Fruit fly (Drosophila melanogaster) whole organism: ENCODE measurements around the gene O-fut2.

ENCODE experiments used
- CG8478 ChIP-seq: fragments of >200 bp; optimal IDR thresholded peaks from 2 replicates; lab custom pipeline; 2018; ENCODE audit warnings: inconsistent platforms
- EcR ChIP-seq, 2 experiments: fragments of >200 bp; optimal IDR thresholded peaks; 2 replicates each; lab custom pipeline; 2017; ENCODE audit warnings: missing biosample characterization in 2 of 2, missing genetic modification characterization in 2 of 2, missing genetic modification reagents in 2 of 2
- pan ChIP-seq: fragments of >200 bp; optimal IDR thresholded peaks from 2 replicates; lab custom pipeline; 2017

DNA sequence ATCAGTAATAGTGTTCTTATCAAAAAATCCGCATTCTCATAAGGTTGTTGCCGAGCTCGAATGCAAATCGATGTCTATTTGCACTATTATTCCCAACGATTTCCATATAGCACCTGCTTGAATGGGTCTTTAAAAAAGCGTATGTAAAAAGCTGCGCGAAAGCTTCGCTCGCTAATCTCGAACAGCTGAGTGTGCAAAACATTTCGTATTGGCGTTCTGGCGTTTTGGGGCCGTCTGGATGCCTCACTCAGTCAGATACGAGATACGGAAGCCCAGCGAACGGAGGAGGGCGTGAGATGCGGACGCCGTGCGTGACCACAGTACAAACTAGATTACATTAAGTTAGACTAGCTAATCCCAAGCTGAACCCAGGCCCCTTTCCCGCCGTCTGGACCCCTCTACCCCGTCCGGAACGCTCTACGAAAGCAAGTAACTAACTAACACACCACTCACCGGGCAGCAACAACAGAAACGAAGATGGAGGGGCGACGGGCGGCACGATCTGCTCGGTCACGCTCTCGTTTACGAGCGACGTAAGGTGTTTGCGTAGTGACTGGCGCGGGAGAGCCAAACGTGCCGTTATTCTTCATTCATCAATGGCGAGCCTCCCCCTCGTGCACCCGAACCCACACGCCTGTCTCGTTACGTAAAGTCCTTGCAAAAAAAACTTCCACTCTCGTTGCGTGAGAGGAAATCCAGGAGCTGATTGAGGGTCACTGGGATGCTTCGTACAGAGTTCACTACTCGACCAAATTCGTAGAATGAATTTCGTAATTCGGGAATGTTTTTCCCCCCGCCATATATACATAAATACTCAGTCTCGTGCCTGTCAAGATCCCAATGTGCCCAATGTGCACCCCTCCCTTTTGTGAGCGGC is 947 bp upstream of the O-fut2 start:
- TF ChIP-seq CG8478 (lab: Kevin White, UChicago) (no peak), pan (lab: Kevin White, UChicago) (no peak), EcR (GFP tag; optimal IDR thresholded peaks at IDR 0.05; lab: Kevin White, UChicago) (no peak)
